Worm (Caenorhabditis elegans) whole organism, L4 larva: ENCODE data around the gene F35D2.3.
A peak's percentile ranks its signal among the peaks of the same experiment; 100 is the strongest.

Source experiments
- ZK546.5 ChIP-seq, 2 experiments: sonication (generic microtip); optimal IDR thresholded peaks; 2 replicates each; lab custom pipeline; 2017; ENCODE audit warnings: missing biosample characterization in 2 of 2, missing genetic modification characterization in 2 of 2
- ces-1 ChIP-seq: fragments of 150-350 bp; sonication (generic microtip); optimal IDR thresholded peaks from 4 replicates; lab custom pipeline; 2014; ENCODE audit warnings: missing biosample characterization, missing genetic modification reagents, missing genetic modification characterization
- lin-39 ChIP-seq: fragments of 150-350 bp; optimal IDR thresholded peaks from 2 replicates; lab custom pipeline; 2014; ENCODE audit warnings: missing biosample characterization, missing genetic modification reagents, missing genetic modification characterization
- lsy-2 ChIP-seq, 2 experiments: fragments of 150-350 bp in 1 of 2; sonication (generic microtip) in 1 of 2; optimal IDR thresholded peaks; 2 replicates each; lab custom pipeline; 2014 to 2017; ENCODE audit warnings: missing biosample characterization in 2 of 2, missing genetic modification characterization in 2 of 2
- madf-5 ChIP-seq, 2 experiments: fragments of 200-800 bp; sonication (Bioruptor generic); IDR thresholded peaks; 2 replicates each; pipeline ENCODE4 v1.3.6; 2022; ENCODE audit warnings: missing compliant biosample characterization in 2 of 2, missing genetic modification characterization in 2 of 2
- mdl-1 ChIP-seq, 2 experiments: fragments of 150-350 bp in 1 of 2; sonication (generic microtip) in 1 of 2; optimal IDR thresholded peaks; 2 replicates each; lab custom pipeline; 2014 to 2017; ENCODE audit warnings: missing biosample characterization in 2 of 2, missing genetic modification characterization in 2 of 2
- nhr-6 ChIP-seq: fragments of 150-350 bp; optimal IDR thresholded peaks from 2 replicates; lab custom pipeline; 2014; ENCODE audit warnings: missing biosample characterization, missing genetic modification characterization
- pha-4 ChIP-seq, 2 experiments: fragments of 150-350 bp in 1 of 2; fragments of 200-800 bp in 1 of 2; sonication (Bioruptor generic) in 1 of 2; IDR thresholded peaks in 1 of 2; optimal IDR thresholded peaks in 1 of 2; 2 replicates each; pipeline versions ENCODE4 v1.3.6 to Lab custom; 2014 to 2022; ENCODE audit warnings: missing genetic modification characterization in 2 of 2, missing genetic modification reagents in 2 of 2, missing biosample characterization in 1 of 2, missing compliant biosample characterization in 1 of 2
- sdz-12 ChIP-seq: fragments of 200-800 bp; sonication (Bioruptor generic); optimal IDR thresholded peaks from 2 replicates; lab custom pipeline; 2018; ENCODE audit warnings: mild to moderate bottlenecking, missing genetic modification characterization, missing compliant biosample characterization
- snpc-4 ChIP-seq: fragments of 150-350 bp; optimal IDR thresholded peaks from 2 replicates; lab custom pipeline; 2014; ENCODE audit warnings: missing biosample characterization, missing genetic modification characterization
- ztf-11 ChIP-seq: fragments of 150-350 bp; optimal IDR thresholded peaks from 2 replicates; lab custom pipeline; 2014; ENCODE audit warnings: missing biosample characterization, missing genetic modification characterization

DNA sequence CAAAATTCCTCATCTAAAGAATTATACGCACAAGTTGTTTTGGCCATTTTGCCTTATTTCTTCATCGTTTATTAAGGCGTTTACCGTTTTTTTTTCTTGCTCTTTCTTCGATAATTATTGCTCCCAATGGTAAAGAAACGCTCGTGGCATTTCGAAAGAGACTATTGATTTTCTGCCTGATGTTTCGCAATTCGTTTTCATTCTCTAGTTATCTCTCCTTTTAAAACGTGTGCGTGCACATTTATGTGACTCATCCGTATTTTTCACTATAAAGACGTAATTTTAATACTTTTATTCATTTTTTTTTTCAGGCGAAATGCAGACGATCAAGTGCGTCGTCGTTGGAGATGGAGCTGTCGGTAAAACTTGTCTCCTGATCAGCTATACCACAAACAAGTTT, 45.7 kb downstream of the F35D2.3 start, which contains the start of gene cdc-42:
- no peak for TF ChIP-seq snpc-4 (tag; lab: Kevin White, UChicago)
- no peak for TF ChIP-seq nhr-6
- TF ChIP-seq mdl-1 (tag; optimal IDR thresholded peaks at IDR 0.05; lab: Kevin White, UChicago) = no peak
- TF ChIP-seq ces-1 (GFP tag; lab: Kevin White, UChicago) = no peak
- TF ChIP-seq ZK546.5 (tag; optimal IDR thresholded peaks at IDR 0.05; lab: Kevin White, UChicago) = no peak
- TF ChIP-seq ztf-11 (tag; lab: Kevin White, UChicago) = no peak
- TF ChIP-seq madf-5 (GFP tag; IDR thresholded peaks at IDR 0.05; lab: Robert Waterston, UW) = no peak
- peak in 1 of 2 experiments; percentile 6 for TF ChIP-seq lsy-2 (tag; optimal IDR thresholded peaks at IDR 0.05; lab: Kevin White, UChicago)
- TF ChIP-seq lin-39 (tag; lab: Kevin White, UChicago) = no peak
- no peak for TF ChIP-seq sdz-12 (GFP tag; lab: Kevin White, UChicago)
- TF ChIP-seq pha-4 (GFP tag; IDR thresholded peaks at IDR 0.05; lab: Robert Waterston, UW) = no peak
- no peak for TF ChIP-seq pha-4 (tag; optimal IDR thresholded peaks at IDR 0.05; lab: Kevin White, UChicago)
